Worm (Caenorhabditis elegans) whole organism, early embryonic: ENCODE results near the gene acly-2.

Experiments
- B0310.2 ChIP-seq: sonication (generic microtip); optimal IDR thresholded peaks from 2 replicates; lab custom pipeline; 2016; ENCODE audit warnings: mild to moderate bottlenecking, missing genetic modification characterization, missing compliant biosample characterization
- F13C5.2 ChIP-seq: sonication (generic microtip); optimal IDR thresholded peaks from 2 replicates; lab custom pipeline; 2017; ENCODE audit warnings: mild to moderate bottlenecking, missing genetic modification characterization, inconsistent platforms, missing compliant biosample characterization
- aly-1 ChIP-seq: sonication (generic microtip); optimal IDR thresholded peaks from 2 replicates; lab custom pipeline; 2016; ENCODE audit warnings: missing genetic modification characterization, missing compliant biosample characterization
- ama-1 ChIP-seq: fragments of 150-350 bp; optimal IDR thresholded peaks from 2 replicates; lab custom pipeline; 2014
- ceh-13 ChIP-seq: fragments of 200-800 bp; sonication (Bioruptor generic); optimal IDR thresholded peaks from 2 replicates; lab custom pipeline; 2018; ENCODE audit warnings: mild to moderate bottlenecking, missing genetic modification characterization, missing compliant biosample characterization
- ceh-36 ChIP-seq: sonication (generic microtip); optimal IDR thresholded peaks from 2 replicates; lab custom pipeline; 2016; ENCODE audit warnings: missing genetic modification characterization, inconsistent platforms, missing compliant biosample characterization
- ets-7 ChIP-seq: sonication (generic microtip); optimal IDR thresholded peaks from 2 replicates; lab custom pipeline; 2016; ENCODE audit warnings: missing genotype, missing genetic modification characterization, missing compliant biosample characterization
- flt-1 ChIP-seq: fragments of 200-800 bp; sonication (Bioruptor generic); IDR thresholded peaks from 2 replicates; pipeline ENCODE4 v1.3.6; 2022; ENCODE audit warnings: missing genetic modification characterization, missing compliant biosample characterization
- hmbx-1 ChIP-seq: sonication (generic microtip); optimal IDR thresholded peaks from 2 replicates; lab custom pipeline; 2016; ENCODE audit warnings: mild to moderate bottlenecking, missing genetic modification characterization, missing compliant biosample characterization
- hmg-4 ChIP-seq: fragments of 200-800 bp; sonication (Bioruptor generic); optimal IDR thresholded peaks from 2 replicates; lab custom pipeline; 2018; ENCODE audit warnings: mild to moderate bottlenecking, missing genetic modification characterization, missing compliant biosample characterization
- hnd-1 ChIP-seq: sonication (generic microtip); optimal IDR thresholded peaks from 2 replicates; lab custom pipeline; 2016; ENCODE audit warnings: missing genetic modification characterization, missing compliant biosample characterization
- pes-1 ChIP-seq: fragments of 200-800 bp; sonication (Bioruptor generic); IDR thresholded peaks from 2 replicates; pipeline ENCODE4 v1.3.6; 2022; ENCODE audit warnings: missing genetic modification reagents, missing genetic modification characterization, missing compliant biosample characterization
- scrt-1 ChIP-seq: fragments of 200-800 bp; sonication (Bioruptor generic); IDR thresholded peaks from 2 replicates; pipeline ENCODE4 v1.3.6; 2022; ENCODE audit warnings: missing genetic modification characterization, missing compliant biosample characterization
- sea-1 ChIP-seq: fragments of 200-800 bp; sonication (Bioruptor generic); conservative IDR thresholded peaks from 2 replicates; pipeline ENCODE4 v1.3.6; 2022; ENCODE audit warnings: missing genetic modification characterization, missing compliant biosample characterization
- tbx-11 ChIP-seq: fragments of 200-800 bp; sonication (Bioruptor generic); IDR thresholded peaks from 2 replicates; pipeline ENCODE4 v1.3.6; 2022; ENCODE audit warnings: missing genetic modification characterization, missing compliant biosample characterization
- tbx-37 ChIP-seq: fragments of 200-800 bp; sonication (Bioruptor generic); conservative IDR thresholded peaks from 2 replicates; pipeline ENCODE4 v1.3.6; 2022; ENCODE audit warnings: missing genetic modification reagents, missing genetic modification characterization, missing compliant biosample characterization
- tra-4 ChIP-seq: sonication (generic microtip); optimal IDR thresholded peaks from 2 replicates; lab custom pipeline; 2017; ENCODE audit warnings: missing genetic modification characterization, missing compliant biosample characterization

acly-2 gene

ce11 chrV:13105840-13106429 lies 10.4 kb upstream of the acly-2 start:
- TF ChIP-seq pes-1 (no peak), ceh-36 (tag; lab: Kevin White, UChicago) (no peak), flt-1 (GFP tag; lab: Robert Waterston, UW) (no peak), hmbx-1 (no peak), ceh-13 (GFP tag; lab: Kevin White, UChicago) (no peak), F13C5.2 (tag; lab: Kevin White, UChicago) (no peak), hnd-1 (tag; lab: Kevin White, UChicago) (no peak), tbx-37 (GFP tag; lab: Robert Waterston, UW) (no peak), ets-7 (tag; lab: Kevin White, UChicago) (no peak), tbx-11 (GFP tag; lab: Robert Waterston, UW) (no peak)

ce11 chrV:13111599-13112191 lies 4.6 kb upstream of the acly-2 start:
- TF ChIP-seq ceh-36 (tag; lab: Kevin White, UChicago) (no peak), tra-4 (tag; lab: Kevin White, UChicago) (no peak), B0310.2 (no peak), hmbx-1 (no peak), F13C5.2 (tag; lab: Kevin White, UChicago) (no peak), hmg-4 (no peak), ceh-13 (GFP tag; lab: Kevin White, UChicago) (no peak), aly-1 (tag; lab: Kevin White, UChicago) (no peak), sea-1 (no peak), scrt-1 (no peak), flt-1 (GFP tag; lab: Robert Waterston, UW) (no peak)

ce11 chrV:13112937-13113497 lies 3.3 kb upstream of the acly-2 start:
- TF ChIP-seq ceh-13 (GFP tag; lab: Kevin White, UChicago) (no peak), hnd-1 (tag; lab: Kevin White, UChicago) (no peak), scrt-1 (no peak), tra-4 (tag; lab: Kevin White, UChicago) (no peak), flt-1 (GFP tag; lab: Robert Waterston, UW) (no peak), pes-1 (no peak), tbx-37 (GFP tag; lab: Robert Waterston, UW) (no peak), aly-1 (tag; lab: Kevin White, UChicago) (no peak)

ce11 chrV:13114552-13115237 lies 1.6 kb upstream of the acly-2 start:
- no peak for TF ChIP-seq tbx-37 (GFP tag; lab: Robert Waterston, UW)
- TF ChIP-seq F13C5.2 (tag; lab: Kevin White, UChicago) = no peak
- TF ChIP-seq scrt-1 = no peak
- TF ChIP-seq sea-1 = no peak
- no peak for TF ChIP-seq ceh-36 (tag; lab: Kevin White, UChicago)
- no peak for TF ChIP-seq aly-1 (tag; lab: Kevin White, UChicago)
- TF ChIP-seq ama-1 = no peak
- TF ChIP-seq hmg-4 = no peak
- no peak for TF ChIP-seq flt-1 (GFP tag; lab: Robert Waterston, UW)
- no peak for TF ChIP-seq hnd-1 (tag; lab: Kevin White, UChicago)
- TF ChIP-seq ets-7 (tag; lab: Kevin White, UChicago) = no peak
- TF ChIP-seq ceh-13 (GFP tag; lab: Kevin White, UChicago) = no peak
- no peak for TF ChIP-seq pes-1
- TF ChIP-seq hmbx-1 = no peak

ce11 chrV:13120097-13120496 lies 3.8 kb downstream of the acly-2 start, which contains the start of gene max-1:
TSS of gene max-1 (minus strand) at chrV:13120220.
- TF ChIP-seq tbx-37 (GFP tag; lab: Robert Waterston, UW) = no peak
- TF ChIP-seq B0310.2 = no peak

- TF ChIP-seq flt-1 (GFP tag; lab: Robert Waterston, UW) (no peak), tbx-11 (GFP tag; lab: Robert Waterston, UW) (no peak), B0310.2 (no peak), tra-4 (tag; lab: Kevin White, UChicago) (no peak), F13C5.2 (tag; lab: Kevin White, UChicago) (no peak), pes-1 (no peak), hmbx-1 (no peak), aly-1 (tag; lab: Kevin White, UChicago) (no peak), tbx-37 (GFP tag; lab: Robert Waterston, UW) (no peak), sea-1 (no peak), scrt-1 (no peak), hnd-1 (tag; lab: Kevin White, UChicago) (no peak), ceh-36 (tag; lab: Kevin White, UChicago) (no peak), ets-7 (tag; lab: Kevin White, UChicago) (no peak), hmg-4 (no peak), ceh-13 (GFP tag; lab: Kevin White, UChicago) (no peak), ama-1 (no peak)
These were observed 5.0 kb downstream of the acly-2 start for ce11 chrV:13121266-13121665.

- no peak for TF ChIP-seq F13C5.2 (tag; lab: Kevin White, UChicago)
- TF ChIP-seq flt-1 (GFP tag; lab: Robert Waterston, UW) = no peak
These were observed 13.6 kb downstream of the acly-2 start, which contains the start of gene eat-6 for ce11 chrV:13129895-13130294. TSS of gene eat-6 (minus strand) at chrV:13129995.
